Worm (Caenorhabditis elegans): ENCODE measurements around the gene R151.1.

ce11 chrIII:7210486-7210885 is 5.8 kb upstream of the R151.1 start:
- no peak for TF ChIP-seq snpc-4 (tag; optimal IDR thresholded peaks at IDR 0.05)
- no peak for TF ChIP-seq lin-13 (tag; optimal IDR thresholded peaks at IDR 0.05)
- no peak for TF ChIP-seq elt-3 (tag; optimal IDR thresholded peaks at IDR 0.05)
- TF ChIP-seq unc-62 (GFP tag; optimal IDR thresholded peaks at IDR 0.05): no peak
- TF ChIP-seq ces-1 (GFP tag; optimal IDR thresholded peaks at IDR 0.05): no peak
- no peak for TF ChIP-seq ham-2 (GFP tag; optimal IDR thresholded peaks at IDR 0.05)
- TF ChIP-seq tbx-8 (GFP tag; optimal IDR thresholded peaks at IDR 0.05): no peak
- TF ChIP-seq nhr-2 (tag; optimal IDR thresholded peaks at IDR 0.05): no peak
- no peak for TF ChIP-seq ceh-83 (GFP tag; optimal IDR thresholded peaks at IDR 0.05)
- TF ChIP-seq ceh-43 (GFP tag; optimal IDR thresholded peaks at IDR 0.05): no peak
- TF ChIP-seq sem-2 (GFP tag; optimal IDR thresholded peaks at IDR 0.05): no peak
- TF ChIP-seq nhr-28 (tag; optimal IDR thresholded peaks at IDR 0.05): no peak
